Worm (Caenorhabditis elegans) whole organism, young adult: ENCODE data around the gene nhr-256.

Experiments
- attf-5 ChIP-seq: fragments of 200-800 bp; sonication (Bioruptor generic); optimal IDR thresholded peaks from 2 replicates; lab custom pipeline; 2018; ENCODE audit warnings: mild to moderate bottlenecking, missing genetic modification characterization, missing compliant biosample characterization
- snpc-4 ChIP-seq, 5 experiments: fragments of 150-350 bp in 1 of 5; sonication (generic microtip) in 4 of 5; optimal IDR thresholded peaks; 2 replicates each; lab custom pipeline; 2014 to 2018; ENCODE audit warnings: missing genetic modification characterization in 5 of 5, missing biosample characterization in 3 of 5, antibody characterized with exemption in 2 of 5, mild to moderate bottlenecking in 2 of 5, missing compliant biosample characterization in 2 of 5, missing genotype in 2 of 5, moderate library complexity in 2 of 5, missing genetic modification reagents in 1 of 5

- no peak for TF ChIP-seq snpc-4 (GFP tag; optimal IDR thresholded peaks at IDR 0.05; lab: Kevin White, UChicago)
- no peak for TF ChIP-seq snpc-4 (tag; optimal IDR thresholded peaks at IDR 0.05; lab: Kevin White, UChicago)
- TF ChIP-seq attf-5 (GFP tag; lab: Kevin White, UChicago): no peak
Measured at ce11 chrV:1752496-1752895, 8.9 kb downstream of the nhr-256 start, which contains the start of gene ZK697.1.
